Fruit fly (Drosophila melanogaster): Measurements from ENCODE around the gene CG13722.

Gene CG13722

DNA sequence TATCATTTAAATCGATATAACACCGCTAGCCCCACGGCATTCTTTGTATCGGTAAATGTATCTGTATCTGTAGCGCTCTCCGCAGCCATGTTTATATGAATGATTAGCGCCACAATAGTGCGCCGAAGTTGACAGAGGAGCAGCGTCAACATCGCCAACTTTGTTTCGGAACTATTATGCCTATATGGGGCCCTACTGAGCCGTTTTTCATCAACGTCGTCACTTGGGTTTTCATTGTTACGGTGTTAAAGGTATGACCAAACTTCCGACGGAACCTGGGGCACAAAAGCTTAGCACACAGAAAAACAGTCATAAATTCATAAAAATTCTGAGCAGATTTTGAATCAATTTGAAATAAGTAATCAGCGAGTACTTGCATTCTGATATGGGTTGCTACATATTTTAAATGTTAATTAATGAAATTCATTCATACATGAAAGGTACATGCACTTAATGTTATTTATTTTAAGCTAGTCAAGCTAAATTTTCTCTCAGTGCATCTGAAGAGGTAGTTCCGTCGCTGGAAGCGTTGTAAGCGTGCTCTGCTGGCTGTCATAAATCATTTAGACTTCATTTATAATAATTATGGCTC lies 29.2 kb downstream of the CG13722 start, which contains the start of gene CG15023 (continued):
- TF ChIP-seq ash1 (GFP tag; optimal IDR thresholded peaks at IDR 0.05) (no peak), chinmo (GFP tag; IDR thresholded peaks at IDR 0.05; ENCODE audit: partially characterized antibody) (0 out of 4 replicates have a peak, but pooled peaks have one; percentile 39), bcd (GFP tag; optimal IDR thresholded peaks at IDR 0.05) (peak; percentile 4), unpg (GFP tag; optimal IDR thresholded peaks at IDR 0.05) (peak; percentile 28), CG15073 (GFP tag; optimal IDR thresholded peaks at IDR 0.05) (no peak), vfl (GFP tag; optimal IDR thresholded peaks at IDR 0.05) (no peak), Stat92E (GFP tag; optimal IDR thresholded peaks at IDR 0.05) (no peak), dpn (GFP tag; optimal IDR thresholded peaks at IDR 0.05) (peak in 1 of 2 experiments; percentile 6), NfI (GFP tag; optimal IDR thresholded peaks at IDR 0.05) (peak; percentile 23), Med (GFP tag) (peak; percentile 69), Lim3 (GFP tag; IDR thresholded peaks at IDR 0.05) (no peak), BEAF-32 (GFP tag; optimal IDR thresholded peaks at IDR 0.05) (no peak), Xbp1 (GFP tag; optimal IDR thresholded peaks at IDR 0.05) (peak; percentile 0), Hsf (GFP tag; optimal IDR thresholded peaks at IDR 0.05) (peak; percentile 21), CG14441 (GFP tag; IDR thresholded peaks at IDR 0.05) (peak; percentile 37; the same call in 1 of the 2 replicates), Aef1 (GFP tag; IDR thresholded peaks at IDR 0.05) (peak; percentile 38; the same call in 2 of the 3 replicates), zen2 (GFP tag; IDR thresholded peaks at IDR 0.05; ENCODE audit: partially characterized antibody) (no peak), CG11247 (GFP tag; IDR thresholded peaks at IDR 0.05) (0 out of 2 replicates have a peak, but pooled peaks have one; percentile 19), CG17385 (GFP tag; optimal IDR thresholded peaks at IDR 0.05) (peak; percentile 13), Dip3 (GFP tag; optimal IDR thresholded peaks at IDR 0.05) (no peak), Fer3 (tag; optimal IDR thresholded peaks at IDR 0.05) (peak; percentile 4), CG2875 (GFP tag; optimal IDR thresholded peaks at IDR 0.05) (no peak), lab (GFP tag; optimal IDR thresholded peaks at IDR 0.05) (peak; percentile 47), CG2116 (GFP tag; optimal IDR thresholded peaks at IDR 0.05) (no peak), gem (tag; optimal IDR thresholded peaks at IDR 0.05) (peak; percentile 61), NK7.1 (GFP tag; optimal IDR thresholded peaks at IDR 0.05) (no peak), Meics (GFP tag; optimal IDR thresholded peaks at IDR 0.05) (peak; percentile 42), CG34422 (GFP tag; IDR thresholded peaks at IDR 0.05) (0 out of 3 replicates have a peak, but pooled peaks have one; percentile 27), danr (GFP tag; IDR thresholded peaks at IDR 0.05) (0 out of 2 replicates have a peak, but pooled peaks have one; percentile 7), CG13424 (tag; optimal IDR thresholded peaks at IDR 0.05) (peak; percentile 45), MTF-1 (GFP tag; optimal IDR thresholded peaks at IDR 0.05; ENCODE audit: borderline replicate concordance) (no peak), odd (GFP tag; optimal IDR thresholded peaks at IDR 0.05) (peak; percentile 11), CG17568 (GFP tag; optimal IDR thresholded peaks at IDR 0.05) (peak; percentile 17), CG18619 (GFP tag; optimal IDR thresholded peaks at IDR 0.05) (no peak), CG10209 (GFP tag; optimal IDR thresholded peaks at IDR 0.05) (peak; percentile 15), ci (GFP tag; IDR thresholded peaks at IDR 0.05) (0 out of 3 replicates have a peak, but pooled peaks have one; percentile 36), CG11504 (tag; optimal IDR thresholded peaks at IDR 0.05) (peak; percentile 52), CG2678 (tag; optimal IDR thresholded peaks at IDR 0.05) (peak; percentile 56), grau (tag; optimal IDR thresholded peaks at IDR 0.05) (peak; percentile 47), Usf (GFP tag; optimal IDR thresholded peaks at IDR 0.05) (no peak), CG17361 (GFP tag; IDR thresholded peaks at IDR 0.05) (0 out of 3 replicates have a peak, but pooled peaks have one; percentile 30), ato (GFP tag; IDR thresholded peaks at IDR 0.05; ENCODE audit: partially characterized antibody) (no peak), CG10267 (tag; optimal IDR thresholded peaks at IDR 0.05) (peak; percentile 5), CG10959 (GFP tag; IDR thresholded peaks at IDR 0.05) (no peak), sob (GFP tag; IDR thresholded peaks at IDR 0.05) (0 out of 2 replicates have a peak, but pooled peaks have one; percentile 19), CG7839 (tag; optimal IDR thresholded peaks at IDR 0.05) (peak; percentile 39), Atf6 (GFP tag; IDR thresholded peaks at IDR 0.05) (0 out of 2 replicates have a peak, but pooled peaks have one; percentile 7), sens (GFP tag) (peak; percentile 45)
